Fruit fly (Drosophila melanogaster) whole organism, embryonic: ENCODE data around the gene Prx2.

ENCODE experiments used
- Atf6 ChIP-seq: fragments of 200-800 bp; sonication (Bioruptor generic); IDR thresholded peaks from 2 replicates; pipeline ENCODE4 v1.3.6; 2022; ENCODE audit warnings: missing biosample characterization, missing genetic modification characterization
- CG10147 ChIP-seq: fragments of 200-800 bp; sonication (Bioruptor generic); optimal IDR thresholded peaks from 2 replicates; lab custom pipeline; 2019; ENCODE audit warnings: missing biosample characterization, mild to moderate bottlenecking, missing genetic modification characterization, moderate library complexity
- CG10321 ChIP-seq: fragments of 200-800 bp; sonication (Bioruptor generic); IDR thresholded peaks from 2 replicates; pipeline ENCODE4 v1.3.6; 2022; ENCODE audit warnings: missing biosample characterization, missing genetic modification characterization
- CG10959 ChIP-seq: fragments of 200-800 bp; sonication (Bioruptor generic); IDR thresholded peaks from 2 replicates; pipeline ENCODE4 v1.3.6; 2022; ENCODE audit warnings: missing biosample characterization, missing genetic modification characterization
- CG10979 ChIP-seq: fragments of 200-800 bp; sonication (Bioruptor generic); optimal IDR thresholded peaks from 2 replicates; lab custom pipeline; 2018; ENCODE audit warnings: missing biosample characterization, mild to moderate bottlenecking, missing genetic modification characterization, moderate library complexity
- CG1233 ChIP-seq: fragments of 200-800 bp; sonication (Bioruptor generic); optimal IDR thresholded peaks from 4 replicates; lab custom pipeline; 2018; ENCODE audit warnings: missing biosample characterization, mild to moderate bottlenecking, missing genetic modification characterization
- CG14014 ChIP-seq: fragments of 200-800 bp; sonication (Bioruptor generic); IDR thresholded peaks from 2 replicates; pipeline ENCODE4 v1.3.6; 2022; ENCODE audit warnings: missing biosample characterization, missing genetic modification characterization
- CG15514 ChIP-seq: fragments of 200-800 bp; sonication (Bioruptor generic); optimal IDR thresholded peaks from 3 replicates; lab custom pipeline; 2017; ENCODE audit warnings: missing biosample characterization, missing genetic modification characterization, mild to moderate bottlenecking, moderate library complexity, missing genetic modification reagents
- CG1602 ChIP-seq: fragments of 200-800 bp; sonication (Bioruptor generic); optimal IDR thresholded peaks from 3 replicates; lab custom pipeline; 2016; ENCODE audit warnings: missing biosample characterization, missing genetic modification characterization
- CG17359 ChIP-seq: fragments of 200-800 bp; sonication (Bioruptor generic); optimal IDR thresholded peaks from 3 replicates; lab custom pipeline; 2018; ENCODE audit warnings: missing biosample characterization, mild to moderate bottlenecking, missing genetic modification characterization, moderate library complexity
- CG17912 ChIP-seq: fragments of 200-800 bp; sonication (Bioruptor generic); optimal IDR thresholded peaks from 2 replicates; lab custom pipeline; 2018; ENCODE audit warnings: missing biosample characterization, mild to moderate bottlenecking, missing genetic modification characterization
- CG18764 ChIP-seq: fragments of 200-800 bp; sonication (Bioruptor generic); optimal IDR thresholded peaks from 3 replicates; lab custom pipeline; 2016; ENCODE audit warnings: missing biosample characterization, missing genetic modification characterization
- CG2120 ChIP-seq: fragments of 200-800 bp; sonication (Bioruptor generic); optimal IDR thresholded peaks from 3 replicates; lab custom pipeline; 2016; ENCODE audit warnings: missing biosample characterization, missing genetic modification characterization
- CG30403 ChIP-seq: fragments of 200-800 bp; sonication (Bioruptor generic); optimal IDR thresholded peaks from 3 replicates; lab custom pipeline; 2016; ENCODE audit warnings: missing biosample characterization, missing genetic modification characterization
- CG33557 ChIP-seq: fragments of 200-800 bp; sonication (Bioruptor generic); optimal IDR thresholded peaks from 2 replicates; lab custom pipeline; 2019; ENCODE audit warnings: missing biosample characterization, mild to moderate bottlenecking, missing genetic modification characterization, moderate library complexity
- CG34376 ChIP-seq: fragments of 200-800 bp; sonication (Bioruptor generic); optimal IDR thresholded peaks from 2 replicates; lab custom pipeline; 2018; ENCODE audit warnings: missing biosample characterization, mild to moderate bottlenecking, missing genetic modification characterization
- CG4360 ChIP-seq: fragments of 200-800 bp; sonication (Bioruptor generic); IDR thresholded peaks from 2 replicates; pipeline ENCODE4 v1.3.6; 2022; ENCODE audit warnings: missing biosample characterization, missing genetic modification characterization
- CG6689 ChIP-seq: fragments of 200-800 bp; sonication (Bioruptor generic); IDR thresholded peaks from 2 replicates; pipeline ENCODE4 v1.3.6; 2022; ENCODE audit warnings: missing biosample characterization, missing genetic modification characterization
- CG6813 ChIP-seq: fragments of 200-800 bp; sonication (Bioruptor generic); optimal IDR thresholded peaks from 2 replicates; lab custom pipeline; 2017; ENCODE audit warnings: missing biosample characterization, missing genetic modification characterization, mild to moderate bottlenecking, moderate library complexity, missing genetic modification reagents
- CG8089 ChIP-seq: fragments of 200-800 bp; sonication (Bioruptor generic); optimal IDR thresholded peaks from 3 replicates; lab custom pipeline; 2016; ENCODE audit warnings: missing biosample characterization, missing genetic modification characterization
- CG9817 ChIP-seq: fragments of 200-800 bp; sonication (Bioruptor generic); optimal IDR thresholded peaks from 2 replicates; lab custom pipeline; 2018; ENCODE audit warnings: missing biosample characterization, mild to moderate bottlenecking, missing genetic modification characterization, moderate library complexity
- D ChIP-seq, 2 experiments: fragments of 200-800 bp in 1 of 2; fragments of >200 bp in 1 of 2; sonication (Bioruptor generic) in 1 of 2; optimal IDR thresholded peaks; 2 replicates in 1 of 2; 3 replicates in 1 of 2; lab custom pipeline; 2017; ENCODE audit warnings: mild to moderate bottlenecking in 1 of 2, missing biosample characterization in 1 of 2, missing genetic modification characterization in 1 of 2, missing genetic modification reagents in 1 of 2
- Dip2 ChIP-seq: fragments of 200-800 bp; sonication (Bioruptor generic); IDR thresholded peaks from 2 replicates; pipeline ENCODE4 v1.3.6; 2022; ENCODE audit warnings: missing biosample characterization, missing genetic modification characterization
- Dref ChIP-seq: fragments of 200-800 bp; sonication (Bioruptor generic); IDR thresholded peaks from 2 replicates; pipeline ENCODE4 v1.3.6; 2022; ENCODE audit warnings: missing biosample characterization, missing genetic modification characterization
- ERR ChIP-seq: fragments of 200-800 bp; sonication (Bioruptor generic); optimal IDR thresholded peaks from 2 replicates; lab custom pipeline; 2016; ENCODE audit warnings: missing biosample characterization, missing genetic modification characterization
- Fer2 ChIP-seq: fragments of 200-800 bp; sonication (Bioruptor generic); optimal IDR thresholded peaks from 2 replicates; lab custom pipeline; 2018; ENCODE audit warnings: missing biosample characterization, mild to moderate bottlenecking, missing genetic modification characterization, moderate library complexity
- Gsc ChIP-seq: fragments of 200-800 bp; sonication (Bioruptor generic); IDR thresholded peaks from 2 replicates; pipeline ENCODE4 v1.3.6; 2022; ENCODE audit warnings: missing biosample characterization, missing genetic modification characterization
- Gug ChIP-seq: fragments of 200-800 bp; sonication (Bioruptor generic); IDR thresholded peaks from 4 replicates; pipeline ENCODE4 v1.3.6; 2022; ENCODE audit warnings: missing biosample characterization, missing genetic modification characterization
- Mrtf ChIP-seq: fragments of 200-800 bp; sonication (Bioruptor generic); IDR thresholded peaks from 3 replicates; pipeline ENCODE4 v1.3.6; 2022; ENCODE audit warnings: missing biosample characterization, missing genetic modification characterization
- Nf-YC ChIP-seq: fragments of 200-800 bp; optimal IDR thresholded peaks from 3 replicates; lab custom pipeline; 2019; ENCODE audit warnings: missing biosample characterization, mild to moderate bottlenecking, missing genetic modification characterization, moderate library complexity
- Oaz ChIP-seq: fragments of 200-800 bp; sonication (Bioruptor generic); IDR thresholded peaks from 2 replicates; pipeline ENCODE4 v1.3.6; 2022; ENCODE audit warnings: missing biosample characterization, missing genetic modification characterization
- Trl ChIP-seq, 3 experiments: fragments of >200 bp in 2 of 3; fragments of 200-800 bp in 1 of 3; sonication (Bioruptor generic) in 1 of 3; optimal IDR thresholded peaks; 2 replicates in 1 of 3; 3 replicates in 2 of 3; lab custom pipeline; 2016 to 2017; ENCODE audit warnings: missing biosample characterization in 1 of 3, missing genetic modification characterization in 1 of 3
- ase ChIP-seq: fragments of 200-800 bp; sonication (Bioruptor generic); IDR thresholded peaks from 3 replicates; pipeline ENCODE4 v1.3.6; 2022; ENCODE audit warnings: missing biosample characterization, missing genetic modification characterization
- az2 ChIP-seq: fragments of 200-800 bp; sonication (Bioruptor generic); optimal IDR thresholded peaks from 3 replicates; lab custom pipeline; 2016; ENCODE audit warnings: missing biosample characterization, missing genetic modification characterization
- cas ChIP-seq: fragments of 200-800 bp; sonication (Bioruptor generic); IDR thresholded peaks from 2 replicates; pipeline ENCODE4 v1.3.6; 2022; ENCODE audit warnings: missing biosample characterization, missing genetic modification characterization
- dimm ChIP-seq: fragments of 200-800 bp; sonication (Bioruptor generic); IDR thresholded peaks from 2 replicates; pipeline ENCODE4 v1.3.6; 2022; ENCODE audit warnings: missing biosample characterization, missing genetic modification characterization
- dmrt99B ChIP-seq: fragments of 200-800 bp; sonication (Bioruptor generic); optimal IDR thresholded peaks from 2 replicates; lab custom pipeline; 2018; ENCODE audit warnings: missing biosample characterization, mild to moderate bottlenecking, missing genetic modification characterization, moderate library complexity
- fd3F ChIP-seq: fragments of 200-800 bp; sonication (Bioruptor generic); optimal IDR thresholded peaks from 2 replicates; lab custom pipeline; 2018; ENCODE audit warnings: missing biosample characterization, mild to moderate bottlenecking, missing genetic modification characterization, moderate library complexity
- ftz-f1 ChIP-seq: fragments of 200-800 bp; sonication (Bioruptor generic); optimal IDR thresholded peaks from 2 replicates; lab custom pipeline; 2016; ENCODE audit warnings: missing biosample characterization, missing genetic modification characterization
- gro ChIP-seq: fragments of 200-800 bp; sonication (Bioruptor generic); optimal IDR thresholded peaks from 2 replicates; lab custom pipeline; 2016; ENCODE audit warnings: missing biosample characterization, missing genetic modification characterization
- h ChIP-seq: fragments of >200 bp; optimal IDR thresholded peaks from 2 replicates; lab custom pipeline; 2017
- hkb ChIP-seq, 2 experiments: fragments of 200-800 bp in 1 of 2; fragments of >200 bp in 1 of 2; sonication (Bioruptor generic) in 1 of 2; IDR thresholded peaks in 1 of 2; optimal IDR thresholded peaks in 1 of 2; 2 replicates each; pipeline versions ENCODE4 v1.3.6 to Lab custom; 2017 to 2022; ENCODE audit warnings: missing biosample characterization in 1 of 2, missing genetic modification characterization in 1 of 2
- klu ChIP-seq: fragments of 200-800 bp; sonication (Bioruptor generic); IDR thresholded peaks from 2 replicates; pipeline ENCODE4 v1.3.6; 2022; ENCODE audit warnings: missing biosample characterization, missing genetic modification characterization
- knrl ChIP-seq: fragments of 200-800 bp; sonication (Bioruptor generic); IDR thresholded peaks from 3 replicates; pipeline ENCODE4 v1.3.6; 2022; ENCODE audit warnings: missing biosample characterization, missing genetic modification characterization; ENCODE audit not compliant: partially characterized antibody
- lab ChIP-seq: fragments of 200-800 bp; sonication (Bioruptor generic); optimal IDR thresholded peaks from 3 replicates; lab custom pipeline; 2017; ENCODE audit warnings: missing biosample characterization, missing genetic modification characterization, mild to moderate bottlenecking, moderate library complexity, missing genetic modification reagents
- lilli ChIP-seq: fragments of 200-800 bp; sonication (Bioruptor generic); optimal IDR thresholded peaks from 3 replicates; lab custom pipeline; 2016; ENCODE audit warnings: missing biosample characterization, missing genetic modification characterization
- slbo ChIP-seq: fragments of 200-800 bp; sonication (Bioruptor generic); IDR thresholded peaks from 2 replicates; pipeline ENCODE4 v1.3.6; 2022; ENCODE audit warnings: missing biosample characterization, missing genetic modification characterization
- stwl ChIP-seq: fragments of 200-800 bp; sonication (Bioruptor generic); optimal IDR thresholded peaks from 3 replicates; lab custom pipeline; 2018; ENCODE audit warnings: missing biosample characterization, mild to moderate bottlenecking, missing genetic modification characterization, moderate library complexity
- tin ChIP-seq: fragments of 200-800 bp; sonication (Bioruptor generic); optimal IDR thresholded peaks from 3 replicates; lab custom pipeline; 2016; ENCODE audit warnings: missing biosample characterization, missing genetic modification characterization
- trem ChIP-seq: fragments of 200-800 bp; optimal IDR thresholded peaks from 3 replicates; lab custom pipeline; 2019; ENCODE audit warnings: missing biosample characterization, mild to moderate bottlenecking, missing genetic modification characterization, moderate library complexity

The Prx2 gene

dm6 chrX:13337454-13337853 is 7.8 kb downstream of the Prx2 start, which contains the start of gene RpS15Aa (continued):
- peak; percentile 33 for TF ChIP-seq az2 (GFP tag; lab: Kevin White, UChicago)
- TF ChIP-seq CG2120 (GFP tag; lab: Kevin White, UChicago): peak; percentile 34
- TF ChIP-seq CG1602 (GFP tag; lab: Kevin White, UChicago): peak; percentile 44
- peak; percentile 90 for TF ChIP-seq Dref
- peak; percentile 25 for TF ChIP-seq CG10147 (GFP tag; lab: Kevin White, UChicago)
- peak; percentile 44 for TF ChIP-seq dmrt99B
- peak; percentile 64; the same call in 3 of the 4 replicates for TF ChIP-seq Gug (GFP tag; lab: Robert Waterston, UW)
- TF ChIP-seq CG33557 (GFP tag; lab: Kevin White, UChicago): peak; percentile 24
- TF ChIP-seq cas: no peak
- TF ChIP-seq ftz-f1: no peak
- peak; percentile 50 for TF ChIP-seq CG18764
- TF ChIP-seq lab (GFP tag; lab: Kevin White, UChicago): peak; percentile 89
- TF ChIP-seq Oaz: peak; percentile 54
- peak; percentile 83 for TF ChIP-seq slbo
- TF ChIP-seq Gsc (GFP tag; lab: Robert Waterston, UW): no peak
- TF ChIP-seq CG9817: peak; percentile 81
- TF ChIP-seq ase (GFP tag; lab: Robert Waterston, UW): peak; percentile 84
- TF ChIP-seq knrl: peak; percentile 65
- peak; percentile 18 for TF ChIP-seq fd3F (GFP tag; lab: Kevin White, UChicago)
- TF ChIP-seq CG17359: peak; percentile 59
- peak; percentile 26 for TF ChIP-seq stwl
- TF ChIP-seq CG34376 (GFP tag; lab: Kevin White, UChicago): peak; percentile 84
- TF ChIP-seq dimm (GFP tag; lab: Robert Waterston, UW): peak; percentile 56
- TF ChIP-seq CG6689 (GFP tag; lab: Robert Waterston, UW): peak; percentile 63
- peak; percentile 44 for TF ChIP-seq CG30403 (GFP tag; lab: Kevin White, UChicago)
- TF ChIP-seq CG4360 (GFP tag; lab: Robert Waterston, UW): peak; percentile 20; the same call in 1 of the 2 replicates
- TF ChIP-seq CG10321: peak; percentile 62; the same call in 1 of the 2 replicates
- peak; percentile 79 for TF ChIP-seq CG1233 (GFP tag; lab: Kevin White, UChicago)
- TF ChIP-seq CG14014: peak; percentile 82
- TF ChIP-seq Mrtf (GFP tag; lab: Robert Waterston, UW): peak; percentile 76; the same call in 2 of the 3 replicates
- TF ChIP-seq gro: peak; percentile 14
- TF ChIP-seq CG10959 (GFP tag; lab: Robert Waterston, UW): peak; percentile 48; the same call in 1 of the 2 replicates
- no peak for TF ChIP-seq Trl (optimal IDR thresholded peaks at IDR 0.05; lab: Kevin White, UChicago)
- TF ChIP-seq Trl (GFP tag; optimal IDR thresholded peaks at IDR 0.05; lab: Kevin White, UChicago): peak; percentile 88
- no peak for TF ChIP-seq h (lab: Kevin White, UChicago)
- TF ChIP-seq tin: peak; percentile 39
- no peak for TF ChIP-seq Dip2 (GFP tag; lab: Robert Waterston, UW)
- no peak for TF ChIP-seq hkb (optimal IDR thresholded peaks at IDR 0.05; lab: Kevin White, UChicago)
- TF ChIP-seq hkb (GFP tag; IDR thresholded peaks at IDR 0.05; lab: Robert Waterston, UW): peak; percentile 70
- peak; percentile 37 for TF ChIP-seq ERR (GFP tag; lab: Kevin White, UChicago)
- peak; percentile 38 for TF ChIP-seq Nf-YC (tag; lab: Kevin White, UChicago)
- peak; percentile 63 for TF ChIP-seq Fer2 (tag; lab: Kevin White, UChicago)
- peak; percentile 83 for TF ChIP-seq CG17912
- peak; percentile 50 for TF ChIP-seq CG10979 (tag; lab: Kevin White, UChicago)
- TF ChIP-seq CG15514 (GFP tag; lab: Kevin White, UChicago): peak; percentile 84
- no peak for TF ChIP-seq klu (GFP tag; lab: Robert Waterston, UW)
- TF ChIP-seq CG8089 (GFP tag; lab: Kevin White, UChicago): peak; percentile 91
- peak; percentile 35 for TF ChIP-seq lilli
- TF ChIP-seq trem (tag; lab: Kevin White, UChicago): peak; percentile 55
- no peak for TF ChIP-seq D (optimal IDR thresholded peaks at IDR 0.05; lab: Kevin White, UChicago)
- TF ChIP-seq D (GFP tag; optimal IDR thresholded peaks at IDR 0.05; lab: Kevin White, UChicago): peak; percentile 48
- TF ChIP-seq Atf6 (GFP tag; lab: Robert Waterston, UW): peak; percentile 69
- TF ChIP-seq CG6813 (GFP tag; lab: Kevin White, UChicago): peak; percentile 86
